Fruit fly (Drosophila melanogaster) whole organism, embryonic: ENCODE results near the gene GstT4.

Source experiments
- Abd-B ChIP-seq: fragments of 200-800 bp; sonication (Bioruptor generic); optimal IDR thresholded peaks from 2 replicates; lab custom pipeline; 2018; ENCODE audit warnings: missing biosample characterization, mild to moderate bottlenecking, missing genetic modification characterization, moderate library complexity
- Atf6 ChIP-seq: fragments of 200-800 bp; sonication (Bioruptor generic); IDR thresholded peaks from 2 replicates; pipeline ENCODE4 v1.3.6; 2022; ENCODE audit warnings: missing biosample characterization, missing genetic modification characterization
- BtbVII ChIP-seq: fragments of 200-800 bp; sonication (Bioruptor generic); optimal IDR thresholded peaks from 3 replicates; lab custom pipeline; 2017; ENCODE audit warnings: missing biosample characterization, mild to moderate bottlenecking, missing genetic modification characterization
- CG10209 ChIP-seq: fragments of 200-800 bp; sonication (Bioruptor generic); optimal IDR thresholded peaks from 3 replicates; lab custom pipeline; 2017; ENCODE audit warnings: missing biosample characterization, mild to moderate bottlenecking, missing genetic modification characterization, missing genetic modification reagents
- CG10267 ChIP-seq: fragments of 200-800 bp; sonication (Bioruptor generic); optimal IDR thresholded peaks from 2 replicates; lab custom pipeline; 2018; ENCODE audit warnings: missing biosample characterization, mild to moderate bottlenecking, missing genetic modification characterization, moderate library complexity
- CG10462 ChIP-seq: fragments of 200-800 bp; sonication (Bioruptor generic); optimal IDR thresholded peaks from 2 replicates; lab custom pipeline; 2016; ENCODE audit warnings: missing biosample characterization, missing genetic modification characterization
- CG10979 ChIP-seq: fragments of 200-800 bp; sonication (Bioruptor generic); optimal IDR thresholded peaks from 2 replicates; lab custom pipeline; 2018; ENCODE audit warnings: missing biosample characterization, mild to moderate bottlenecking, missing genetic modification characterization, moderate library complexity
- CG11085 ChIP-seq: fragments of 200-800 bp; sonication (Bioruptor generic); IDR thresholded peaks from 2 replicates; pipeline ENCODE4 v1.3.6; 2022; ENCODE audit warnings: missing biosample characterization, missing genetic modification characterization
- CG12155 ChIP-seq: fragments of 200-800 bp; sonication (Bioruptor generic); optimal IDR thresholded peaks from 3 replicates; lab custom pipeline; 2016; ENCODE audit warnings: missing biosample characterization, missing genetic modification characterization
- CG17359 ChIP-seq: fragments of 200-800 bp; sonication (Bioruptor generic); optimal IDR thresholded peaks from 3 replicates; lab custom pipeline; 2018; ENCODE audit warnings: missing biosample characterization, mild to moderate bottlenecking, missing genetic modification characterization, moderate library complexity
- CG17385 ChIP-seq: fragments of 200-800 bp; sonication (Bioruptor generic); optimal IDR thresholded peaks from 3 replicates; lab custom pipeline; 2018; ENCODE audit warnings: missing biosample characterization, mild to moderate bottlenecking, missing genetic modification characterization
- CG18011 ChIP-seq: fragments of 200-800 bp; sonication (Bioruptor generic); optimal IDR thresholded peaks from 2 replicates; lab custom pipeline; 2017; ENCODE audit warnings: missing biosample characterization, missing genetic modification characterization, mild to moderate bottlenecking, moderate library complexity, missing genotype
- CG2120 ChIP-seq: fragments of 200-800 bp; sonication (Bioruptor generic); optimal IDR thresholded peaks from 3 replicates; lab custom pipeline; 2016; ENCODE audit warnings: missing biosample characterization, missing genetic modification characterization
- CG32532 ChIP-seq: fragments of 200-800 bp; sonication (Bioruptor generic); IDR thresholded peaks from 2 replicates; pipeline ENCODE4 v1.3.6; 2022; ENCODE audit warnings: missing biosample characterization, missing genetic modification characterization
- CG34224 ChIP-seq: fragments of 200-800 bp; sonication (Bioruptor generic); IDR thresholded peaks from 3 replicates; pipeline ENCODE4 v1.3.6; 2022; ENCODE audit warnings: missing biosample characterization, missing genetic modification characterization; ENCODE audit not compliant: partially characterized antibody
- CG3847 ChIP-seq: fragments of 200-800 bp; sonication (Bioruptor generic); IDR thresholded peaks from 2 replicates; pipeline ENCODE4 v1.3.6; 2022; ENCODE audit warnings: missing biosample characterization, missing genetic modification characterization
- CG3995 ChIP-seq: fragments of 200-800 bp; sonication (Bioruptor generic); optimal IDR thresholded peaks from 3 replicates; lab custom pipeline; 2016; ENCODE audit warnings: missing biosample characterization, missing genetic modification characterization
- CG4360 ChIP-seq: fragments of 200-800 bp; sonication (Bioruptor generic); IDR thresholded peaks from 2 replicates; pipeline ENCODE4 v1.3.6; 2022; ENCODE audit warnings: missing biosample characterization, missing genetic modification characterization
- CG7745 ChIP-seq: fragments of 200-800 bp; sonication (Bioruptor generic); optimal IDR thresholded peaks from 2 replicates; lab custom pipeline; 2018; ENCODE audit warnings: missing biosample characterization, mild to moderate bottlenecking, missing genetic modification characterization, moderate library complexity
- CG7786 ChIP-seq: fragments of 200-800 bp; sonication (Bioruptor generic); optimal IDR thresholded peaks from 2 replicates; lab custom pipeline; 2016; ENCODE audit warnings: missing biosample characterization, missing genetic modification characterization
- CG8089 ChIP-seq: fragments of 200-800 bp; sonication (Bioruptor generic); optimal IDR thresholded peaks from 3 replicates; lab custom pipeline; 2016; ENCODE audit warnings: missing biosample characterization, missing genetic modification characterization
- CG8944 ChIP-seq: fragments of 200-800 bp; sonication (Bioruptor generic); optimal IDR thresholded peaks from 3 replicates; lab custom pipeline; 2016; ENCODE audit warnings: missing biosample characterization, missing genetic modification characterization
- CG9437 ChIP-seq: fragments of 200-800 bp; sonication (Bioruptor generic); optimal IDR thresholded peaks from 2 replicates; lab custom pipeline; 2018; ENCODE audit warnings: missing biosample characterization, mild to moderate bottlenecking, missing genetic modification characterization
- CG9876 ChIP-seq: fragments of 200-800 bp; sonication (Bioruptor generic); optimal IDR thresholded peaks from 2 replicates; lab custom pipeline; 2016; ENCODE audit warnings: missing biosample characterization, missing genetic modification characterization
- E2f2 ChIP-seq: fragments of 200-800 bp; sonication (Bioruptor generic); IDR thresholded peaks from 2 replicates; pipeline ENCODE4 v1.3.6; 2022; ENCODE audit warnings: missing biosample characterization, missing genetic modification characterization
- GATAe ChIP-seq: fragments of 200-800 bp; sonication (Bioruptor generic); conservative IDR thresholded peaks from 2 replicates; pipeline ENCODE4 v1.3.6; 2022; ENCODE audit warnings: missing biosample characterization, missing genetic modification characterization
- Gsc ChIP-seq: fragments of 200-800 bp; sonication (Bioruptor generic); IDR thresholded peaks from 2 replicates; pipeline ENCODE4 v1.3.6; 2022; ENCODE audit warnings: missing biosample characterization, missing genetic modification characterization
- Gug ChIP-seq: fragments of 200-800 bp; sonication (Bioruptor generic); IDR thresholded peaks from 4 replicates; pipeline ENCODE4 v1.3.6; 2022; ENCODE audit warnings: missing biosample characterization, missing genetic modification characterization
- H15 ChIP-seq: fragments of 200-800 bp; sonication (Bioruptor generic); IDR thresholded peaks from 3 replicates; pipeline ENCODE4 v1.3.6; 2022; ENCODE audit warnings: missing biosample characterization, missing genetic modification characterization
- H2.0 ChIP-seq: fragments of 200-800 bp; sonication (Bioruptor generic); IDR thresholded peaks from 2 replicates; pipeline ENCODE4 v1.3.6; 2022; ENCODE audit warnings: missing biosample characterization, missing genetic modification characterization
- HHEX ChIP-seq: fragments of 200-800 bp; sonication (Bioruptor generic); optimal IDR thresholded peaks from 3 replicates; lab custom pipeline; 2017; ENCODE audit warnings: missing biosample characterization, mild to moderate bottlenecking, missing genetic modification characterization, missing genetic modification reagents
- Hr3 ChIP-seq: fragments of 200-800 bp; sonication (Bioruptor generic); optimal IDR thresholded peaks from 3 replicates; lab custom pipeline; 2016; ENCODE audit warnings: missing biosample characterization, missing genetic modification characterization
- Meics ChIP-seq: fragments of 200-800 bp; sonication (Bioruptor generic); optimal IDR thresholded peaks from 2 replicates; lab custom pipeline; 2017; ENCODE audit warnings: missing biosample characterization, mild to moderate bottlenecking, missing genetic modification characterization
- ci ChIP-seq: fragments of 200-800 bp; sonication (Bioruptor generic); IDR thresholded peaks from 3 replicates; pipeline ENCODE4 v1.3.6; 2022; ENCODE audit warnings: missing biosample characterization, missing genetic modification characterization
- cwo ChIP-seq: fragments of 200-800 bp; sonication (Bioruptor generic); optimal IDR thresholded peaks from 3 replicates; lab custom pipeline; 2017; ENCODE audit warnings: missing biosample characterization, missing genetic modification characterization, mild to moderate bottlenecking, moderate library complexity, missing genetic modification reagents
- dmrt11E ChIP-seq: fragments of 200-800 bp; sonication (Bioruptor generic); optimal IDR thresholded peaks from 3 replicates; lab custom pipeline; 2018; ENCODE audit warnings: missing biosample characterization, mild to moderate bottlenecking, missing genetic modification characterization, moderate library complexity
- exex ChIP-seq: fragments of 200-800 bp; sonication (Bioruptor generic); optimal IDR thresholded peaks from 4 replicates; lab custom pipeline; 2018; ENCODE audit warnings: missing biosample characterization, mild to moderate bottlenecking, missing genetic modification characterization, moderate library complexity
- fd102C ChIP-seq: fragments of 200-800 bp; sonication (Bioruptor generic); optimal IDR thresholded peaks from 2 replicates; lab custom pipeline; 2018; ENCODE audit warnings: missing biosample characterization, mild to moderate bottlenecking, missing genetic modification characterization, moderate library complexity
- lov ChIP-seq, 2 experiments: fragments of 200-800 bp in 1 of 2; fragments of >200 bp in 1 of 2; sonication (Bioruptor generic) in 1 of 2; IDR thresholded peaks in 1 of 2; optimal IDR thresholded peaks in 1 of 2; 2 replicates in 1 of 2; 3 replicates in 1 of 2; pipeline versions ENCODE4 v1.3.6 to Lab custom; 2017 to 2022; ENCODE audit warnings: missing biosample characterization in 1 of 2, missing genetic modification characterization in 1 of 2
- nmo ChIP-seq: fragments of 200-800 bp; sonication (Bioruptor generic); optimal IDR thresholded peaks from 2 replicates; lab custom pipeline; 2018; ENCODE audit warnings: missing biosample characterization, mild to moderate bottlenecking, missing genetic modification characterization, moderate library complexity
- pb ChIP-seq: fragments of 200-800 bp; sonication (Bioruptor generic); optimal IDR thresholded peaks from 3 replicates; lab custom pipeline; 2016; ENCODE audit warnings: missing biosample characterization, missing genetic modification characterization
- pho ChIP-seq: fragments of 200-800 bp; sonication (Bioruptor generic); optimal IDR thresholded peaks from 2 replicates; lab custom pipeline; 2016; ENCODE audit warnings: missing biosample characterization, missing genetic modification characterization
- pita ChIP-seq: fragments of 200-800 bp; sonication (Bioruptor generic); optimal IDR thresholded peaks from 2 replicates; lab custom pipeline; 2017; ENCODE audit warnings: missing biosample characterization, mild to moderate bottlenecking, missing genetic modification characterization
- ro ChIP-seq: fragments of 200-800 bp; sonication (Bioruptor generic); IDR thresholded peaks from 2 replicates; pipeline ENCODE4 v1.3.6; 2022; ENCODE audit warnings: missing biosample characterization, missing genetic modification characterization
- schlank ChIP-seq: fragments of 200-800 bp; sonication (Bioruptor generic); optimal IDR thresholded peaks from 2 replicates; lab custom pipeline; 2018; ENCODE audit warnings: missing biosample characterization, mild to moderate bottlenecking, missing genetic modification characterization
- sna ChIP-seq: fragments of 200-800 bp; sonication (Bioruptor generic); IDR thresholded peaks from 2 replicates; pipeline ENCODE4 v1.3.6; 2022; ENCODE audit warnings: missing biosample characterization, missing genetic modification characterization; ENCODE audit not compliant: partially characterized antibody
- tio ChIP-seq: fragments of 200-800 bp; sonication (Bioruptor generic); optimal IDR thresholded peaks from 2 replicates; lab custom pipeline; 2017; ENCODE audit warnings: missing biosample characterization, missing genetic modification characterization, inconsistent platforms
- twi ChIP-seq: fragments of 200-800 bp; optimal IDR thresholded peaks from 2 replicates; lab custom pipeline; 2019; ENCODE audit warnings: missing biosample characterization, mild to moderate bottlenecking, missing genetic modification characterization, moderate library complexity

The GstT4 gene

DNA sequence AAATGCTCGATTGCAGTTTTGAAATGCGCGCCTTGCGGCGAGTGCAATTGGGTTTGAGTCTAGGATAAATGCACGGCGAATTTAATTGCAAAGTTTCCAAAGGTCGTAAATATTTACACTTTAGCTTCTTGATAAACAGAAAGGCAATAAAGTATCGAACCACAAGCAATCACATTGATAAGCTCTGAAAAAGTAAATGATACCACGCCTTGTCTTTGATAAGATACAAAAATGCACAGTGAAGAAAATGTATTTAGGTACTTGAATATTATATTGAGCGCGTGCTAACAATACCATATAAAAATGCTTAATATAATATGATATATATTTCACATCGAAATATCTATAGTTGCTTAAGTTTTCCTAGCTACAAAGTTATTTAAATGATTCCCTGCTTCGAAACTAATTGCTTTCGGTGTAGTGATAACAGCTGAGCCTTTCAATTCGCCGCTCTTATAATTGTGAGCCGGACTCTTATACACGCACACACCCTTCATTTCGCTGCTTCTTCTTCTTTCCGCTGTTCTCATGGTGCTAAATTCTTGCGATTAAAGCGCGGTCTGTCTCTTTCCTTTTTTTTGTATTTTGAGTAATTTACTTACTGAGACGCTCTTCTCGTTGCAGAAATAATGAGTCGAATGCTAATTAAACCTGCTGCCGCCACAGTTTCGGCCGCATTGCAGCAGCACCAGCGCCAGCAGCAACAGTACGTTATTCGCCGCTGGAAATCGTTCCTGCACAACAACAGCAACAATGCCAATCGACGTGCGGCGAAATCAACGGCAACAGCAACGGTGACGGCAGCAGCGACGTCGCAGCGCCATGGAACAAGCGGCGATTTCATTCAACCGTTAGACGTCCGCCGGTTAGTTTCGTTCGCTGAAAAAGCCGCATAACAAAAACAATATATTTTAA lies 31.1 kb upstream of the GstT4 start (continued):
- TF ChIP-seq pb (GFP tag; lab: Kevin White, UChicago) (no peak), CG9876 (no peak), dmrt11E (tag; lab: Kevin White, UChicago) (peak; percentile 93), GATAe (GFP tag; lab: Robert Waterston, UW) (peak; percentile 97), Meics (GFP tag; lab: Kevin White, UChicago) (peak; percentile 87), CG11085 (GFP tag; lab: Robert Waterston, UW) (peak; percentile 73), CG32532 (GFP tag; lab: Robert Waterston, UW) (peak; percentile 81), Gug (GFP tag; lab: Robert Waterston, UW) (peak; percentile 60; the same call in 3 of the 4 replicates), Abd-B (GFP tag; lab: Kevin White, UChicago) (peak; percentile 74), fd102C (no peak), CG8089 (GFP tag; lab: Kevin White, UChicago) (peak; percentile 18), Gsc (GFP tag; lab: Robert Waterston, UW) (no peak), H2.0 (GFP tag; lab: Robert Waterston, UW) (peak; percentile 85), CG12155 (GFP tag; lab: Kevin White, UChicago) (peak; percentile 78), exex (tag; lab: Kevin White, UChicago) (peak; percentile 75), CG10979 (tag; lab: Kevin White, UChicago) (peak; percentile 81), twi (tag; lab: Kevin White, UChicago) (peak; percentile 66), CG10209 (GFP tag; lab: Kevin White, UChicago) (peak; percentile 86), nmo (GFP tag; lab: Kevin White, UChicago) (peak; percentile 86), CG7786 (peak; percentile 43), CG4360 (0 out of 2 replicates have a peak, but pooled peaks have one; percentile 27), HHEX (GFP tag; lab: Kevin White, UChicago) (peak; percentile 84), pita (GFP tag; lab: Kevin White, UChicago) (peak; percentile 31), CG2120 (GFP tag; lab: Kevin White, UChicago) (peak; percentile 81), CG18011 (GFP tag; lab: Kevin White, UChicago) (peak; percentile 33), tio (GFP tag; lab: Kevin White, UChicago) (peak; percentile 82), schlank (tag; lab: Kevin White, UChicago) (no peak), CG8944 (GFP tag; lab: Kevin White, UChicago) (peak; percentile 9), CG10267 (tag; lab: Kevin White, UChicago) (peak; percentile 84), CG7745 (tag; lab: Kevin White, UChicago) (no peak), CG17385 (peak; percentile 96), ci (GFP tag; lab: Robert Waterston, UW) (peak; percentile 75; the same call in 2 of the 3 replicates), E2f2 (GFP tag; lab: Robert Waterston, UW) (peak; percentile 85), CG9437 (peak; percentile 78), Hr3 (GFP tag; lab: Kevin White, UChicago) (peak; percentile 80), Atf6 (GFP tag; lab: Robert Waterston, UW) (peak; percentile 89), CG3995 (GFP tag; lab: Kevin White, UChicago) (no peak), sna (no peak), BtbVII (GFP tag; lab: Kevin White, UChicago) (peak; percentile 80), CG3847 (peak; percentile 73), cwo (peak; percentile 63), H15 (GFP tag; lab: Robert Waterston, UW) (peak; percentile 78), CG34224 (GFP tag; lab: Robert Waterston, UW) (no peak), pho (GFP tag; lab: Kevin White, UChicago) (peak; percentile 39), lov (optimal IDR thresholded peaks at IDR 0.05; lab: Kevin White, UChicago) (no peak), lov (GFP tag; IDR thresholded peaks at IDR 0.05; lab: Robert Waterston, UW) (no peak), CG17359 (tag; lab: Kevin White, UChicago) (peak; percentile 89), CG10462 (GFP tag; lab: Kevin White, UChicago) (peak; percentile 57), ro (GFP tag; lab: Robert Waterston, UW) (no peak)
